Worm (Caenorhabditis elegans) whole organism, mixed stage, embryonic: ENCODE measurements around the gene R151.8.

Source experiments
- M03D4.4 ChIP-seq: sonication (generic microtip); optimal IDR thresholded peaks from 2 replicates; lab custom pipeline; 2017; ENCODE audit warnings: mild to moderate bottlenecking, missing genetic modification characterization, missing compliant biosample characterization
- cnd-1 ChIP-seq: fragments of 200-800 bp; sonication (Bioruptor generic); optimal IDR thresholded peaks from 2 replicates; lab custom pipeline; 2018; ENCODE audit warnings: mild to moderate bottlenecking, missing genetic modification characterization, missing compliant biosample characterization
- elt-1 ChIP-seq: sonication (generic microtip); optimal IDR thresholded peaks from 2 replicates; lab custom pipeline; 2017; ENCODE audit warnings: missing genetic modification characterization, mild to moderate bottlenecking, missing compliant biosample characterization, antibody characterized with exemption, moderate library complexity, borderline replicate concordance; ENCODE audit not compliant: insufficient read depth
- ham-2 ChIP-seq: fragments of 200-800 bp; sonication (Bioruptor generic); optimal IDR thresholded peaks from 2 replicates; lab custom pipeline; 2018; ENCODE audit warnings: mild to moderate bottlenecking, missing genetic modification characterization, missing compliant biosample characterization
- lsy-2 ChIP-seq: fragments of 150-350 bp; optimal IDR thresholded peaks from 2 replicates; lab custom pipeline; 2014; ENCODE audit warnings: missing biosample characterization, missing genetic modification characterization
- mep-1 ChIP-seq: fragments of 150-350 bp; optimal IDR thresholded peaks from 2 replicates; lab custom pipeline; 2017; ENCODE audit warnings: missing biosample characterization, missing genetic modification reagents, missing genetic modification characterization, inconsistent platforms
- nhr-2 ChIP-seq: fragments of 150-350 bp; optimal IDR thresholded peaks from 2 replicates; lab custom pipeline; 2014; ENCODE audit warnings: missing biosample characterization, missing genetic modification characterization
- nhr-237 ChIP-seq: fragments of 150-350 bp; optimal IDR thresholded peaks from 2 replicates; lab custom pipeline; 2014; ENCODE audit warnings: missing biosample characterization, missing genetic modification characterization
- pha-4 ChIP-seq: fragments of 150-350 bp; optimal IDR thresholded peaks from 2 replicates; lab custom pipeline; 2018; ENCODE audit warnings: missing biosample characterization, missing genetic modification reagents, missing genetic modification characterization
- tbx-8 ChIP-seq: fragments of 200-800 bp; sonication (Bioruptor generic); optimal IDR thresholded peaks from 2 replicates; lab custom pipeline; 2018; ENCODE audit warnings: mild to moderate bottlenecking, missing genetic modification characterization, moderate library complexity, missing compliant biosample characterization
- unc-120 ChIP-seq: sonication (generic microtip); optimal IDR thresholded peaks from 2 replicates; lab custom pipeline; 2017; ENCODE audit warnings: missing genetic modification characterization, missing compliant biosample characterization; ENCODE audit not compliant: poor library complexity, severe bottlenecking
- unc-62 ChIP-seq: fragments of 150-350 bp; optimal IDR thresholded peaks from 2 replicates; lab custom pipeline; 2014; ENCODE audit warnings: missing biosample characterization, missing genetic modification reagents, missing genetic modification characterization
- ztf-11 ChIP-seq: fragments of 150-350 bp; optimal IDR thresholded peaks from 2 replicates; lab custom pipeline; 2014; ENCODE audit warnings: missing biosample characterization, missing genetic modification characterization

DNA sequence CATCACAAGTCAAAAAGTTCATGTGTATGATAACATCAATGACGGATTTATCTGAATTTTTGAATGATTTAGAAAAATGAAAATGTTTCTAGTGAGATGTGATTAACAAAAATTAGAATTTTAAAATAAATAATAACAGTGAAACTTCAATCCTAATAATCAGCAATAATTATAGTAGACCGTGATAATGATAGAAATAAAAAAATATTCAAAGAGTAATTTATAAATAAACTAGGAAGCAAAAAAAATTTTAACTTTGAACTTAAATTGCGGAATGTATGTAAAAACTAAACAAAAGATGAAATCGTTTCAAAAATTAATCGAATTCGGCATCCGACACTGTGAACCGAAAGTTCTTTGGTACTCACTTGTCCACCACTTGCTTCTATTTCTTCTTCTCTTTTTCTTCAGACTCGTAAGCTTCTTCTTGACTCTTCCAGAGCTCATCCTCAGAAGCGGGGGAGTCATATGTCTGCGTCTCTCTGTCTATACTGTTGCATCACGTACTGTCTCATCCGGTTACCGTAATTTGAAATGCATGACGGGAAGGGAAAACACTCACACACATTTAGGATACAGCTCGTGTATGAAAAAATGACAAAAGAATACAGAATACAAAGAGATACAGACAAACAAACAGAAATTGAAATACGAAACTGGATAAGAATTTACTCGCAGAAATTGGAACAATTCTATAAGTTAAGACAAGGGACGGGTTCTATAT is 36.5 kb downstream of the R151.8 start, which contains the start of gene mec-14:
- no peak for TF ChIP-seq unc-62 (GFP tag; lab: Kevin White, UChicago)
- TF ChIP-seq nhr-237 (tag; lab: Kevin White, UChicago): no peak
- no peak for TF ChIP-seq ztf-11 (tag; lab: Kevin White, UChicago)
- TF ChIP-seq lsy-2 (tag; lab: Kevin White, UChicago): no peak
- TF ChIP-seq nhr-2 (tag; lab: Kevin White, UChicago): no peak
- TF ChIP-seq pha-4 (tag; lab: Kevin White, UChicago): no peak
- TF ChIP-seq mep-1 (tag; lab: Kevin White, UChicago): no peak
- TF ChIP-seq tbx-8 (GFP tag; lab: Kevin White, UChicago): no peak
- no peak for TF ChIP-seq M03D4.4 (tag; lab: Kevin White, UChicago)
- no peak for TF ChIP-seq ham-2 (GFP tag; lab: Kevin White, UChicago)
- no peak for TF ChIP-seq cnd-1 (tag; lab: Kevin White, UChicago)
- no peak for TF ChIP-seq elt-1 (tag; lab: Kevin White, UChicago)
- no peak for TF ChIP-seq unc-120 (tag; lab: Kevin White, UChicago)
